Worm (Caenorhabditis elegans) whole organism, midembryonic: Measurements from ENCODE around the gene jkk-1.

Source experiments
- flt-1 ChIP-seq: fragments of 200-800 bp; sonication (Bioruptor generic); IDR thresholded peaks from 2 replicates; pipeline ENCODE4 v1.3.6; 2022; ENCODE audit warnings: missing genetic modification characterization, missing compliant biosample characterization
- tab-1 ChIP-seq: fragments of 200-800 bp; sonication (Bioruptor generic); IDR thresholded peaks from 2 replicates; pipeline ENCODE4 v1.3.6; 2022; ENCODE audit warnings: missing genetic modification characterization, missing compliant biosample characterization

DNA sequence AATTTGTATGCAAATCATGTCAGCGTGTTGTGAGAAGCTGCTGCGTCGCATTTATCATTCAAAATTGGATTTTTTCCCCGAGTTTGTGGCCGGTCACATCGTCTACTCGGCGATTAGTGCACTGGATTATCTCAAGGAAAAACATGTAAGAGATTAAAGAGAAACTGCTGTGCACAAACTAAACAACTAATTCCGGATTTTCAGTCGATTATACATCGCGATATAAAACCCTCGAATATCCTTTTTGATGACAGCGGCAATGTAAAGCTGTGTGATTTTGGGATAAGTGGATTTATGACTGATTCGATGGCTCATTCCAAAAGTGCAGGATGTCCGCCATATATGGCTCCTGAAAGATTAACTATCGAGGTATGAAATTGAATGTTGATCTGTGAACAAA, 2.3 kb downstream of the jkk-1 start:
- TF ChIP-seq tab-1 (GFP tag; lab: Robert Waterston, UW) (no peak), flt-1 (no peak)
